Worm (Caenorhabditis elegans) whole organism, midembryonic: ENCODE results near the gene Y6E2A.7.
A peak's percentile ranks its signal among the peaks of the same experiment; 100 is the strongest.

Experiments used
- cog-1 ChIP-seq: sonication (generic microtip); optimal IDR thresholded peaks from 2 replicates; lab custom pipeline; 2016; ENCODE audit warnings: missing genetic modification characterization, missing compliant biosample characterization
- ref-1 ChIP-seq: fragments of 200-800 bp; sonication (Bioruptor generic); conservative IDR thresholded peaks from 2 replicates; pipeline ENCODE4 v1.3.6; 2022; ENCODE audit warnings: missing genetic modification reagents, missing genetic modification characterization, missing compliant biosample characterization
- tab-1 ChIP-seq: fragments of 200-800 bp; sonication (Bioruptor generic); IDR thresholded peaks from 2 replicates; pipeline ENCODE4 v1.3.6; 2022; ENCODE audit warnings: missing genetic modification characterization, missing compliant biosample characterization

- 0 out of 2 replicates have a peak, but pooled peaks have one; percentile 22 for TF ChIP-seq tab-1 (GFP tag; lab: Robert Waterston, UW)
- no peak for TF ChIP-seq ref-1
- no peak for TF ChIP-seq cog-1 (tag; lab: Kevin White, UChicago)
These were observed 44.8 kb upstream of the Y6E2A.7 start for ce11 chrV:15674899-15675298.
